Fruit fly (Drosophila melanogaster) whole organism, adult: ENCODE results near the gene CG2901.

ENCODE experiments used
- CG11617 ChIP-seq: fragments of 200-800 bp; sonication (Bioruptor generic); optimal IDR thresholded peaks from 2 replicates; lab custom pipeline; 2017; ENCODE audit warnings: mild to moderate bottlenecking, missing biosample characterization, missing genetic modification reagents, missing genetic modification characterization
- CG12768 ChIP-seq: fragments of 200-800 bp; sonication (Bioruptor generic); optimal IDR thresholded peaks from 2 replicates; lab custom pipeline; 2017; ENCODE audit warnings: missing biosample characterization, missing genetic modification characterization, mild to moderate bottlenecking, moderate library complexity, missing genetic modification reagents
- CG14711 ChIP-seq: fragments of 200-800 bp; sonication (Bioruptor generic); optimal IDR thresholded peaks from 2 replicates; lab custom pipeline; 2018; ENCODE audit warnings: missing biosample characterization, mild to moderate bottlenecking, missing genetic modification characterization, moderate library complexity
- CG1620 ChIP-seq: fragments of 200-800 bp; sonication (Bioruptor generic); optimal IDR thresholded peaks from 2 replicates; lab custom pipeline; 2016; ENCODE audit warnings: missing biosample characterization, missing genetic modification characterization
- CG33017 ChIP-seq: fragments of 200-800 bp; sonication (Bioruptor generic); optimal IDR thresholded peaks from 2 replicates; lab custom pipeline; 2018; ENCODE audit warnings: missing biosample characterization, mild to moderate bottlenecking, missing genetic modification characterization, moderate library complexity
- CG5204 ChIP-seq: fragments of 200-800 bp; sonication (Bioruptor generic); optimal IDR thresholded peaks from 2 replicates; lab custom pipeline; 2016; ENCODE audit warnings: missing biosample characterization, missing genetic modification characterization
- CG7045 ChIP-seq: fragments of 200-800 bp; sonication (Bioruptor generic); optimal IDR thresholded peaks from 2 replicates; lab custom pipeline; 2017; ENCODE audit warnings: missing biosample characterization, mild to moderate bottlenecking, missing genetic modification characterization
- CG7101 ChIP-seq: fragments of 200-800 bp; sonication (Bioruptor generic); optimal IDR thresholded peaks from 2 replicates; lab custom pipeline; 2018; ENCODE audit warnings: missing biosample characterization, mild to moderate bottlenecking, missing genetic modification characterization, moderate library complexity
- Clk ChIP-seq: fragments of 200-800 bp; sonication (Bioruptor generic); optimal IDR thresholded peaks from 2 replicates; lab custom pipeline; 2017; ENCODE audit warnings: missing biosample characterization, missing genetic modification characterization
- Crg-1 ChIP-seq: fragments of 200-800 bp; sonication (Bioruptor generic); optimal IDR thresholded peaks from 2 replicates; lab custom pipeline; 2016; ENCODE audit warnings: missing biosample characterization, missing genetic modification characterization
- Hr96 ChIP-seq: fragments of 200-800 bp; sonication (Bioruptor generic); optimal IDR thresholded peaks from 2 replicates; lab custom pipeline; 2016; ENCODE audit warnings: missing biosample characterization, missing genetic modification characterization
- Mnt ChIP-seq: fragments of 200-800 bp; sonication (Bioruptor generic); optimal IDR thresholded peaks from 2 replicates; lab custom pipeline; 2016; ENCODE audit warnings: missing biosample characterization, mild to moderate bottlenecking, missing genetic modification characterization
- bab1 ChIP-seq: fragments of 200-800 bp; sonication (Bioruptor generic); optimal IDR thresholded peaks from 3 replicates; lab custom pipeline; 2019; ENCODE audit warnings: missing biosample characterization, mild to moderate bottlenecking, missing genetic modification characterization, moderate library complexity
- cic ChIP-seq: fragments of 200-800 bp; sonication (Bioruptor generic); optimal IDR thresholded peaks from 2 replicates; lab custom pipeline; 2017; ENCODE audit warnings: missing biosample characterization, mild to moderate bottlenecking, missing genetic modification characterization, moderate library complexity
- cnc ChIP-seq, 2 experiments: fragments of >200 bp; optimal IDR thresholded peaks; 2 replicates each; lab custom pipeline; 2017
- kay ChIP-seq: fragments of 200-800 bp; sonication (Bioruptor generic); peaks from one replicate; lab custom pipeline; 2016; ENCODE audit warnings: missing biosample characterization, missing genetic modification characterization, borderline replicate concordance
- ovo ChIP-seq: fragments of 200-800 bp; sonication (Bioruptor generic); optimal IDR thresholded peaks from 2 replicates; lab custom pipeline; 2016; ENCODE audit warnings: missing biosample characterization, missing genetic modification characterization
- pad ChIP-seq: fragments of 200-800 bp; sonication (Bioruptor generic); optimal IDR thresholded peaks from 3 replicates; lab custom pipeline; 2017; ENCODE audit warnings: missing biosample characterization, missing genetic modification characterization, mild to moderate bottlenecking, moderate library complexity, missing genetic modification reagents
- tj ChIP-seq: fragments of 200-800 bp; sonication (Bioruptor generic); optimal IDR thresholded peaks from 3 replicates; lab custom pipeline; 2017; ENCODE audit warnings: missing biosample characterization, mild to moderate bottlenecking, missing genetic modification characterization, moderate library complexity
- toe ChIP-seq: fragments of 200-800 bp; sonication (Bioruptor generic); optimal IDR thresholded peaks from 2 replicates; lab custom pipeline; 2016; ENCODE audit warnings: missing biosample characterization, missing genetic modification characterization

The CG2901 gene

dm6 chrX:3840962-3841361 lies 13.0 kb downstream of the CG2901 start:
- no peak for TF ChIP-seq toe (GFP tag; lab: Kevin White, UChicago)
- TF ChIP-seq CG7101 (tag; lab: Kevin White, UChicago) = no peak
- TF ChIP-seq CG7045 (GFP tag; lab: Kevin White, UChicago) = no peak
- no peak for TF ChIP-seq cnc (optimal IDR thresholded peaks at IDR 0.05; lab: Kevin White, UChicago)

DNA sequence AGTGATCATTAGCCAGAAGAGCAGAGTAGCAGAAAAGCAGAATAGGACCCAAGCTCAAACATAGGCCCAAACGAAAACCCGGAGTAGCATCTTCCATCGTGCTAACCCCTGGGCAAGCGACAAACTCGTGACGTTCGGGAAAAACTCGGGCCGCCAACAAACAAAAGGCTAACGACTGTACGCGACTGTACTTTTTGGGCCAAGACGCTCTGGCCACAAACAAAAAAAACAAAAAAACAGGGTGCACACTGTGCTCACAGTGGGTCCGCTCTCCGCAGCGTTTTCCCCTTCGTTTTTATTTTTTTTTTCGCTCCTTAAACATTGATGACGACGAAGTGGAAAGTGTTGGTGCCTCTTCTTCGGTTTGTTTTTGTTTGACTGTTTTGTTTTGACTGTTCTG lies 14.9 kb downstream of the CG2901 start:
- no peak for TF ChIP-seq pad (GFP tag; lab: Kevin White, UChicago)
- TF ChIP-seq tj (GFP tag; lab: Kevin White, UChicago) = no peak
- no peak for TF ChIP-seq Clk (GFP tag; lab: Kevin White, UChicago)
- TF ChIP-seq CG14711 = no peak
- no peak for TF ChIP-seq CG11617 (GFP tag; lab: Kevin White, UChicago)
- no peak for TF ChIP-seq toe (GFP tag; lab: Kevin White, UChicago)
- TF ChIP-seq CG1620 = no peak
- TF ChIP-seq CG5204 = no peak
- TF ChIP-seq cnc (optimal IDR thresholded peaks at IDR 0.05; lab: Kevin White, UChicago) = no peak
- no peak for TF ChIP-seq cic (GFP tag; lab: Kevin White, UChicago)
- no peak for TF ChIP-seq bab1 (GFP tag; lab: Kevin White, UChicago)
- no peak for TF ChIP-seq CG12768
- no peak for TF ChIP-seq ovo
- TF ChIP-seq Crg-1 (GFP tag; lab: Kevin White, UChicago) = no peak
- TF ChIP-seq Hr96 = no peak

DNA sequence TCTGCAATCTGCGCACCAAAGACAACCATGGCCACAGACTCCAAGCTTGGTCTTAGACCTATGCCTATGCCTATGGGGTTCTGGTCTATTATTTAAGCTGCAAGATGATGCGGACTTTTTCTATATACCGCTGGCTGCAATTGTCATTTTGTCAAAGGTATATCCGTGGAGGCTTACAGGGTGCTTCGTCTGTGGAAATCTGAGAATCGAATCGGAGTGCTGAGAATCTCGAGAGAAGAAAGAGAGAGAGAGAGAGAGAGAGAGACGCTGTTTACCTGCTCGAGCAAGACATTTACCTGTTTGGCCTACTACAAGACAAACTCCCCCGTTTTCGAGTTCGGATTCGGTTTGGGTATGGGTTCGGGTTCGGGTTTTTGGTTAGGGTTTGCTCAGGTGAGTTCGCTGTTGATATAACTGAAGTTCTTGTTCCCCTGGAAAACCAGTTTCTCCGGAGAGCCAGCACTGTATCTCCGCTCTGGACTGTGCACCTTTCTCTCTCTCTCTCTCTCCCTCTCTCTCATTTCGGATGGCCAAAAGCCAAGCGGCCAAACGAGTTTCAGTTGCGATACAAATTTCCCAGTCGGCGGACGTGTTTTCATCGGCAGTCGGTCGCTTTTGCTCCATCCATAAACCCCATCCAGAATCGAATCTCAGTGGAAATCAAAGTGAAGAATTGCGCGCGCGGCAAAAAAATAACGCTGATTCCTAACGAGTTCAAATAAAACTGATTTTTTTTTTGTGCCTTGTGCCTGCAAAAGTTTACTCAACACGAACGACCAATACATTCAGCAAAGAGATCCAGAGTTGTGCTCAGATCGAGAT lies 17.6 kb downstream of the CG2901 start:
- TF ChIP-seq pad (GFP tag; lab: Kevin White, UChicago) (peak; percentile 51), tj (GFP tag; lab: Kevin White, UChicago) (peak; percentile 65), Crg-1 (GFP tag; lab: Kevin White, UChicago) (no peak)

- TF ChIP-seq Crg-1 (GFP tag; lab: Kevin White, UChicago) (no peak), CG5204 (no peak), CG1620 (no peak), Hr96 (no peak), bab1 (GFP tag; lab: Kevin White, UChicago) (no peak), cic (GFP tag; lab: Kevin White, UChicago) (no peak), CG11617 (GFP tag; lab: Kevin White, UChicago) (no peak), CG12768 (no peak), CG14711 (no peak), Clk (GFP tag; lab: Kevin White, UChicago) (no peak), kay (no peak), CG7101 (tag; lab: Kevin White, UChicago) (no peak), CG7045 (GFP tag; lab: Kevin White, UChicago) (no peak), tj (GFP tag; lab: Kevin White, UChicago) (no peak), CG33017 (tag; lab: Kevin White, UChicago) (no peak), pad (GFP tag; lab: Kevin White, UChicago) (no peak), cnc (optimal IDR thresholded peaks at IDR 0.05; lab: Kevin White, UChicago) (no peak), ovo (no peak), Mnt (GFP tag; lab: Kevin White, UChicago) (no peak)
These were observed 18.4 kb downstream of the CG2901 start for dm6 chrX:3846393-3846792.

DNA sequence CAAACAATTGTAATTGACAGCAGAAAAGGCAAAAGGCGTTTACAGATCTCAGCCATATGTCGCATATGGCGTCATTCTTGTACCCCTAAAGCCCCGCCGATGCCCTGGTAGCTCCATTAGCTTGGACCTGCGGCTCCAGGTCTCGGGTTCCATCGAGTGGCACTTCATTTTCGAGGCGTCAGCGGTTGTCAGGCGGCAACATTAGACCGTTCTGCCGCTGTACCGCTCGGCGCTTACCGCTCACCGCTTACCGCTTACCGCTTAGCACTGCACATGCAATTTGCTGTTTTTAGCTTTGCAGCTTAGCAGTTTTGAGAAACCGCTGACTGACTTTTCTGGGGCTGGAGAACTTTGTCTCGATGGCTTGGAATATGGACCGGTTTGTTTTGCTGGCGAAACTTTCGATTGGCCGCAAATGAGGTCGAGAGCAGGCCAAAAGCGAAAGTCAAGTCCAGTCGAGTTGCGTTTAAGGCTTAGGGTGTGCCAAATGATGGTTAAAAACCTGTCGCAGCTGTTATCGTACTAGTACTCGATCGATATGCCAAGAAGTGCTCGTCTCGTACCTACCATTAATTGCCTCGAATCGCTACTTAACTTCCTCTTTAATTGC lies 21.5 kb downstream of the CG2901 start:
- TF ChIP-seq CG7101 (tag; lab: Kevin White, UChicago) = no peak
- peak; percentile 96 for TF ChIP-seq tj (GFP tag; lab: Kevin White, UChicago)
- no peak for TF ChIP-seq CG11617 (GFP tag; lab: Kevin White, UChicago)
- no peak for TF ChIP-seq CG33017 (tag; lab: Kevin White, UChicago)
- no peak for TF ChIP-seq cic (GFP tag; lab: Kevin White, UChicago)
- TF ChIP-seq ovo = no peak
- no peak for TF ChIP-seq kay
- TF ChIP-seq CG14711 = no peak
- TF ChIP-seq CG1620 = no peak

dm6 chrX:3861183-3861582 lies 33.2 kb downstream of the CG2901 start:
- peak; percentile 33 for TF ChIP-seq cic (GFP tag; lab: Kevin White, UChicago)
- no peak for TF ChIP-seq CG1620

- TF ChIP-seq Hr96 (peak; percentile 7), CG33017 (tag; lab: Kevin White, UChicago) (no peak), tj (GFP tag; lab: Kevin White, UChicago) (no peak), toe (GFP tag; lab: Kevin White, UChicago) (peak; percentile 46), CG7045 (GFP tag; lab: Kevin White, UChicago) (peak; percentile 23), cnc (optimal IDR thresholded peaks at IDR 0.05; lab: Kevin White, UChicago) (peak in 1 of 2 experiments; percentile 23), kay (no peak), Crg-1 (GFP tag; lab: Kevin White, UChicago) (no peak)
These were observed 34.4 kb downstream of the CG2901 start for dm6 chrX:3862319-3862919.
